Worm (Caenorhabditis elegans): ENCODE measurements around the gene age-1.

DNA sequence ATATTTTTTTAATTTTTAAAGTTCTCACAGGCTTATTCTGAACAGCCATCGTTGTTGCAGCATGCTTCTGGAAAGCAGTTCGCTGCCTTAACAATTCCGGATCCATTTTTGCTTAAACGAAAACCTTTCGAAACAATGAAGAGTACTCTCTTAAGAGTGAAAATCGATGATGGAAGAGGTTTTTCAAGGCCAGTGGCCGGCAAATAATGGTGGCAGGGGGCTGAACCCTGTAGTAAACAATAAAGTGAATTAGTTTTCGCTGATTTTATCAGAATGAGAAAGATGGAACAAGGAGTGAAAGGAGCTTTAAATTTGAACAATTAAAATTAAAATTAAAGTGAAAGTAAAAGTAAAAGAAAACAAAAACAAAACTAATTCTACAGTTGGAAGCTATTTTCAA, 15.5 kb upstream of the age-1 start, which contains the start of gene gtf-2E2:
- TF ChIP-seq pha-4 (tag; optimal IDR thresholded peaks at IDR 0.05) (no peak), snpc-4 (tag; optimal IDR thresholded peaks at IDR 0.05) (no peak)

Data from whole organism, mixed stage, embryonic.